Fruit fly (Drosophila melanogaster) whole organism, embryonic: ENCODE data around the gene tai.

Source experiments
- Aef1 ChIP-seq: fragments of 200-800 bp; sonication (Bioruptor generic); IDR thresholded peaks from 3 replicates; pipeline ENCODE4 v1.3.6; 2022; ENCODE audit warnings: missing biosample characterization, missing genetic modification characterization
- B-H2 ChIP-seq: fragments of 200-800 bp; sonication (Bioruptor generic); optimal IDR thresholded peaks from 2 replicates; lab custom pipeline; 2018; ENCODE audit warnings: missing biosample characterization, mild to moderate bottlenecking, missing genetic modification characterization
- Bgb ChIP-seq: fragments of 200-800 bp; sonication (Bioruptor generic); IDR thresholded peaks from 2 replicates; pipeline ENCODE4 v1.3.6; 2022; ENCODE audit warnings: missing biosample characterization, missing genetic modification characterization; ENCODE audit not compliant: partially characterized antibody
- BtbVII ChIP-seq: fragments of 200-800 bp; sonication (Bioruptor generic); optimal IDR thresholded peaks from 3 replicates; lab custom pipeline; 2017; ENCODE audit warnings: missing biosample characterization, mild to moderate bottlenecking, missing genetic modification characterization
- Bteb2 ChIP-seq: fragments of 200-800 bp; sonication (Bioruptor generic); optimal IDR thresholded peaks from 2 replicates; lab custom pipeline; 2016; ENCODE audit warnings: missing biosample characterization, missing genetic modification characterization
- CG10321 ChIP-seq: fragments of 200-800 bp; sonication (Bioruptor generic); IDR thresholded peaks from 2 replicates; pipeline ENCODE4 v1.3.6; 2022; ENCODE audit warnings: missing biosample characterization, missing genetic modification characterization
- CG11456 ChIP-seq: fragments of 200-800 bp; sonication (Bioruptor generic); IDR thresholded peaks from 3 replicates; pipeline ENCODE4 v1.3.6; 2022; ENCODE audit warnings: missing biosample characterization, missing genetic modification characterization
- CG12744 ChIP-seq: fragments of 200-800 bp; sonication (Bioruptor generic); optimal IDR thresholded peaks from 2 replicates; lab custom pipeline; 2016; ENCODE audit warnings: missing biosample characterization, missing genetic modification characterization
- CG12769 ChIP-seq: fragments of 200-800 bp; sonication (Bioruptor generic); optimal IDR thresholded peaks from 2 replicates; lab custom pipeline; 2019; ENCODE audit warnings: missing biosample characterization, mild to moderate bottlenecking, missing genetic modification characterization, moderate library complexity
- CG14965 ChIP-seq: fragments of 200-800 bp; sonication (Bioruptor generic); optimal IDR thresholded peaks from 2 replicates; lab custom pipeline; 2016; ENCODE audit warnings: missing biosample characterization, missing genetic modification characterization, borderline replicate concordance
- CG15696 ChIP-seq: fragments of 200-800 bp; sonication (Bioruptor generic); optimal IDR thresholded peaks from 2 replicates; lab custom pipeline; 2019; ENCODE audit warnings: missing biosample characterization, mild to moderate bottlenecking, missing genetic modification characterization, moderate library complexity
- CG16813 ChIP-seq: fragments of 200-800 bp; sonication (Bioruptor generic); IDR thresholded peaks from 3 replicates; pipeline ENCODE4 v1.3.6; 2022; ENCODE audit warnings: missing biosample characterization, missing genetic modification characterization; ENCODE audit not compliant: partially characterized antibody
- CG16863 ChIP-seq: fragments of 200-800 bp; sonication (Bioruptor generic); optimal IDR thresholded peaks from 3 replicates; lab custom pipeline; 2016; ENCODE audit warnings: missing biosample characterization, missing genetic modification characterization
- CG17186 ChIP-seq: fragments of 200-800 bp; sonication (Bioruptor generic); optimal IDR thresholded peaks from 3 replicates; lab custom pipeline; 2017; ENCODE audit warnings: missing biosample characterization, missing genetic modification reagents, missing genetic modification characterization
- CG17385 ChIP-seq: fragments of 200-800 bp; sonication (Bioruptor generic); optimal IDR thresholded peaks from 3 replicates; lab custom pipeline; 2018; ENCODE audit warnings: missing biosample characterization, mild to moderate bottlenecking, missing genetic modification characterization
- CG2712 ChIP-seq: fragments of 200-800 bp; optimal IDR thresholded peaks from 3 replicates; lab custom pipeline; 2019; ENCODE audit warnings: missing biosample characterization, mild to moderate bottlenecking, missing genetic modification characterization, moderate library complexity
- CG2889 ChIP-seq: fragments of 200-800 bp; sonication (Bioruptor generic); IDR thresholded peaks from 3 replicates; pipeline ENCODE4 v1.3.6; 2022; ENCODE audit warnings: missing biosample characterization, missing genetic modification characterization
- CG34376 ChIP-seq: fragments of 200-800 bp; sonication (Bioruptor generic); optimal IDR thresholded peaks from 2 replicates; lab custom pipeline; 2018; ENCODE audit warnings: missing biosample characterization, mild to moderate bottlenecking, missing genetic modification characterization
- CG4730 ChIP-seq: fragments of 200-800 bp; sonication (Bioruptor generic); IDR thresholded peaks from 2 replicates; pipeline ENCODE4 v1.3.6; 2022; ENCODE audit warnings: missing biosample characterization, missing genetic modification characterization
- CG4820 ChIP-seq: fragments of 200-800 bp; sonication (Bioruptor generic); optimal IDR thresholded peaks from 3 replicates; lab custom pipeline; 2016; ENCODE audit warnings: missing biosample characterization, missing genetic modification characterization
- CG7271 ChIP-seq: fragments of 200-800 bp; sonication (Bioruptor generic); optimal IDR thresholded peaks from 2 replicates; lab custom pipeline; 2018; ENCODE audit warnings: missing biosample characterization, mild to moderate bottlenecking, missing genetic modification characterization, moderate library complexity
- CG9797 ChIP-seq: fragments of 200-800 bp; sonication (Bioruptor generic); optimal IDR thresholded peaks from 3 replicates; lab custom pipeline; 2018; ENCODE audit warnings: missing biosample characterization, mild to moderate bottlenecking, missing genetic modification characterization
- CrebB ChIP-seq: fragments of 200-800 bp; sonication (Bioruptor generic); optimal IDR thresholded peaks from 3 replicates; lab custom pipeline; 2018; ENCODE audit warnings: missing biosample characterization, mild to moderate bottlenecking, missing genetic modification characterization
- Eip74EF ChIP-seq, 2 experiments: fragments of 200-800 bp in 1 of 2; fragments of >200 bp in 1 of 2; sonication (Bioruptor generic) in 1 of 2; optimal IDR thresholded peaks; 2 replicates each; lab custom pipeline; 2017 to 2019; ENCODE audit warnings: missing biosample characterization in 2 of 2, missing genetic modification characterization in 2 of 2, mild to moderate bottlenecking in 1 of 2, moderate library complexity in 1 of 2
- H15 ChIP-seq: fragments of 200-800 bp; sonication (Bioruptor generic); IDR thresholded peaks from 3 replicates; pipeline ENCODE4 v1.3.6; 2022; ENCODE audit warnings: missing biosample characterization, missing genetic modification characterization
- Hey ChIP-seq: fragments of 200-800 bp; sonication (Bioruptor generic); optimal IDR thresholded peaks from 3 replicates; lab custom pipeline; 2018; ENCODE audit warnings: missing biosample characterization, mild to moderate bottlenecking, missing genetic modification characterization
- Hsf ChIP-seq: fragments of 200-800 bp; sonication (Bioruptor generic); optimal IDR thresholded peaks from 3 replicates; lab custom pipeline; 2016; ENCODE audit warnings: missing biosample characterization, missing genetic modification characterization
- Max ChIP-seq: fragments of 200-800 bp; sonication (Bioruptor generic); optimal IDR thresholded peaks from 2 replicates; lab custom pipeline; 2016; ENCODE audit warnings: missing biosample characterization, mild to moderate bottlenecking, missing genetic modification characterization
- Neu2 ChIP-seq: fragments of 200-800 bp; sonication (Bioruptor generic); optimal IDR thresholded peaks from 3 replicates; lab custom pipeline; 2016; ENCODE audit warnings: missing biosample characterization, missing genetic modification characterization, borderline replicate concordance
- Optix ChIP-seq: fragments of 200-800 bp; sonication (Bioruptor generic); IDR thresholded peaks from 3 replicates; pipeline ENCODE4 v1.3.6; 2022; ENCODE audit warnings: missing biosample characterization, missing genetic modification characterization
- Six4 ChIP-seq: fragments of 200-800 bp; sonication (Bioruptor generic); optimal IDR thresholded peaks from 2 replicates; lab custom pipeline; 2016; ENCODE audit warnings: missing biosample characterization, missing genetic modification characterization
- Vsx1 ChIP-seq: fragments of 200-800 bp; sonication (Bioruptor generic); optimal IDR thresholded peaks from 2 replicates; lab custom pipeline; 2017; ENCODE audit warnings: missing biosample characterization, mild to moderate bottlenecking, missing genetic modification characterization, missing genetic modification reagents
- YL-1 ChIP-seq: fragments of 200-800 bp; sonication (Bioruptor generic); optimal IDR thresholded peaks from 3 replicates; lab custom pipeline; 2017; ENCODE audit warnings: missing biosample characterization, mild to moderate bottlenecking, missing genetic modification characterization
- dmrt11E ChIP-seq: fragments of 200-800 bp; sonication (Bioruptor generic); optimal IDR thresholded peaks from 3 replicates; lab custom pipeline; 2018; ENCODE audit warnings: missing biosample characterization, mild to moderate bottlenecking, missing genetic modification characterization, moderate library complexity
- ewg ChIP-seq: fragments of 200-800 bp; sonication (Bioruptor generic); optimal IDR thresholded peaks from 3 replicates; lab custom pipeline; 2017; ENCODE audit warnings: mild to moderate bottlenecking, missing biosample characterization, missing genetic modification reagents, missing genetic modification characterization
- fu2 ChIP-seq: fragments of 200-800 bp; sonication (Bioruptor generic); optimal IDR thresholded peaks from 2 replicates; lab custom pipeline; 2016; ENCODE audit warnings: missing biosample characterization, missing genetic modification characterization
- gce ChIP-seq: fragments of 200-800 bp; sonication (Bioruptor generic); IDR thresholded peaks from 3 replicates; pipeline ENCODE4 v1.3.6; 2022; ENCODE audit warnings: missing biosample characterization, missing genetic modification characterization
- gcm ChIP-seq: fragments of 200-800 bp; sonication (Bioruptor generic); optimal IDR thresholded peaks from 2 replicates; lab custom pipeline; 2019; ENCODE audit warnings: missing biosample characterization, mild to moderate bottlenecking, missing genetic modification characterization, moderate library complexity
- klu ChIP-seq: fragments of 200-800 bp; sonication (Bioruptor generic); IDR thresholded peaks from 2 replicates; pipeline ENCODE4 v1.3.6; 2022; ENCODE audit warnings: missing biosample characterization, missing genetic modification characterization
- lola ChIP-seq, 3 experiments: fragments of >200 bp in 2 of 3; fragments of 200-800 bp in 1 of 3; sonication (Bioruptor generic) in 1 of 3; optimal IDR thresholded peaks; 2 replicates each; lab custom pipeline; 2017 to 2019; ENCODE audit warnings: missing biosample characterization in 3 of 3, missing genetic modification characterization in 3 of 3, mild to moderate bottlenecking in 1 of 3, moderate library complexity in 1 of 3
- maf-S ChIP-seq: fragments of 200-800 bp; sonication (Bioruptor generic); optimal IDR thresholded peaks from 2 replicates; lab custom pipeline; 2016; ENCODE audit warnings: missing biosample characterization, missing genetic modification characterization
- pan ChIP-seq, 4 experiments: fragments of >200 bp in 3 of 4; fragments of 200-800 bp in 1 of 4; sonication (Bioruptor generic) in 1 of 4; optimal IDR thresholded peaks in 3 of 4; IDR thresholded peaks in 1 of 4; 2 replicates each; pipeline versions ENCODE4 v1.3.6 to Lab custom; 2017 to 2022; ENCODE audit warnings: missing biosample characterization in 2 of 4, missing genetic modification characterization in 2 of 4, mixed read lengths in 1 of 4
- row ChIP-seq: fragments of 200-800 bp; sonication (Bioruptor generic); IDR thresholded peaks from 3 replicates; pipeline ENCODE4 v1.3.6; 2022; ENCODE audit warnings: missing biosample characterization, missing genetic modification characterization
- tio ChIP-seq: fragments of 200-800 bp; sonication (Bioruptor generic); optimal IDR thresholded peaks from 2 replicates; lab custom pipeline; 2017; ENCODE audit warnings: missing biosample characterization, missing genetic modification characterization, inconsistent platforms
- trh ChIP-seq: fragments of 200-800 bp; sonication (Bioruptor generic); optimal IDR thresholded peaks from 2 replicates; lab custom pipeline; 2016; ENCODE audit warnings: missing biosample characterization, missing genetic modification characterization
- unc-4 ChIP-seq: fragments of 200-800 bp; sonication (Bioruptor generic); IDR thresholded peaks from 2 replicates; pipeline ENCODE4 v1.3.6; 2022; ENCODE audit warnings: missing biosample characterization, missing genetic modification characterization; ENCODE audit not compliant: partially characterized antibody
- vnd ChIP-seq: fragments of 200-800 bp; sonication (Bioruptor generic); IDR thresholded peaks from 3 replicates; pipeline ENCODE4 v1.3.6; 2022; ENCODE audit warnings: missing biosample characterization, missing genetic modification characterization; ENCODE audit not compliant: partially characterized antibody
- wor ChIP-seq: fragments of 200-800 bp; sonication (Bioruptor generic); IDR thresholded peaks from 2 replicates; pipeline ENCODE4 v1.3.6; 2022; ENCODE audit warnings: missing biosample characterization, missing genetic modification characterization

Gene tai

dm6 chr2L:9224364-9225019 is 57.9 kb downstream of the tai start (continued):
- TF ChIP-seq Neu2 (GFP tag; lab: Kevin White, UChicago) = no peak
- 0 out of 3 replicates have a peak, but pooled peaks have one; percentile 16 for TF ChIP-seq gce (GFP tag; lab: Robert Waterston, UW)
- no peak for TF ChIP-seq CG17385 (GFP tag; lab: Kevin White, UChicago)
- no peak for TF ChIP-seq Eip74EF (GFP tag; optimal IDR thresholded peaks at IDR 0.05; lab: Kevin White, UChicago)
- TF ChIP-seq CG4820 (GFP tag; lab: Kevin White, UChicago) = peak; percentile 6
- peak; percentile 65; the same call in 2 of the 3 replicates for TF ChIP-seq CG2889 (GFP tag; lab: Robert Waterston, UW)
- no peak for TF ChIP-seq Hey (tag; lab: Kevin White, UChicago)
- no peak for TF ChIP-seq CG17186 (GFP tag; lab: Kevin White, UChicago)
- TF ChIP-seq CG12769 (tag; lab: Kevin White, UChicago) = no peak
- TF ChIP-seq klu (GFP tag; lab: Robert Waterston, UW) = 0 out of 2 replicates have a peak, but pooled peaks have one; percentile 18
- no peak for TF ChIP-seq Six4 (GFP tag; lab: Kevin White, UChicago)
- no peak for TF ChIP-seq pan (optimal IDR thresholded peaks at IDR 0.05; lab: Kevin White, UChicago)
- peak in 1 of 2 experiments; percentile 79 for TF ChIP-seq pan (GFP tag; optimal IDR thresholded peaks at IDR 0.05 in 1 of 2, IDR thresholded peaks at IDR 0.05 in 1 of 2)
- no peak for TF ChIP-seq gcm (GFP tag; lab: Kevin White, UChicago)
- TF ChIP-seq Optix (GFP tag; lab: Robert Waterston, UW) = peak; percentile 78
- no peak for TF ChIP-seq fu2 (GFP tag; lab: Kevin White, UChicago)
- peak; percentile 1 for TF ChIP-seq CG16863 (GFP tag; lab: Kevin White, UChicago)
- no peak for TF ChIP-seq CG15696 (tag; lab: Kevin White, UChicago)
- no peak for TF ChIP-seq Vsx1 (GFP tag; lab: Kevin White, UChicago)
- TF ChIP-seq CG4730 = peak; percentile 60
- TF ChIP-seq CrebB (tag; lab: Kevin White, UChicago) = no peak
- TF ChIP-seq Max (GFP tag; lab: Kevin White, UChicago) = no peak
- no peak for TF ChIP-seq BtbVII (GFP tag; lab: Kevin White, UChicago)
- TF ChIP-seq unc-4 (GFP tag; lab: Robert Waterston, UW) = no peak
- TF ChIP-seq CG34376 = no peak
- no peak for TF ChIP-seq trh
- TF ChIP-seq YL-1 (GFP tag; lab: Kevin White, UChicago) = no peak
- no peak for TF ChIP-seq tio (GFP tag; lab: Kevin White, UChicago)
- TF ChIP-seq CG11456 = peak; percentile 75; the same call in 2 of the 3 replicates
- peak; percentile 70; the same call in 2 of the 3 replicates for TF ChIP-seq H15
- peak; percentile 69 for TF ChIP-seq Aef1 (GFP tag; lab: Robert Waterston, UW)
- TF ChIP-seq row = peak; percentile 71
- TF ChIP-seq Hsf (GFP tag; lab: Kevin White, UChicago) = no peak
- no peak for TF ChIP-seq dmrt11E (tag; lab: Kevin White, UChicago)
- no peak for TF ChIP-seq B-H2 (GFP tag; lab: Kevin White, UChicago)
- TF ChIP-seq CG10321 (GFP tag; lab: Robert Waterston, UW) = 0 out of 2 replicates have a peak, but pooled peaks have one; percentile 37
- TF ChIP-seq lola (GFP tag; optimal IDR thresholded peaks at IDR 0.05; lab: Kevin White, UChicago) = no peak
- no peak for TF ChIP-seq Bteb2 (GFP tag; lab: Kevin White, UChicago)
- peak; percentile 22 for TF ChIP-seq ewg (GFP tag; lab: Kevin White, UChicago)
- TF ChIP-seq Bgb = no peak
- TF ChIP-seq CG7271 (tag; lab: Kevin White, UChicago) = no peak
- TF ChIP-seq vnd (GFP tag; lab: Robert Waterston, UW) = no peak
- no peak for TF ChIP-seq CG14965
- TF ChIP-seq wor (GFP tag; lab: Robert Waterston, UW) = peak; percentile 23; the same call in 1 of the 2 replicates
- no peak for TF ChIP-seq CG9797 (GFP tag; lab: Kevin White, UChicago)
- TF ChIP-seq CG16813 (GFP tag; lab: Robert Waterston, UW) = no peak
- TF ChIP-seq maf-S (GFP tag; lab: Kevin White, UChicago) = no peak
- no peak for TF ChIP-seq CG12744 (GFP tag; lab: Kevin White, UChicago)
- TF ChIP-seq CG2712 = peak; percentile 2
